Fruit fly (Drosophila melanogaster) whole organism, embryonic: Measurements from ENCODE around the gene CG4230.

Source experiments
- BEAF-32 ChIP-seq: fragments of 200-800 bp; sonication (Bioruptor generic); optimal IDR thresholded peaks from 3 replicates; lab custom pipeline; 2017; ENCODE audit warnings: missing biosample characterization, missing genetic modification characterization, mild to moderate bottlenecking, moderate library complexity, missing genetic modification reagents
- CG10543 ChIP-seq: fragments of 200-800 bp; sonication (Bioruptor generic); optimal IDR thresholded peaks from 3 replicates; lab custom pipeline; 2017; ENCODE audit warnings: missing biosample characterization, mild to moderate bottlenecking, missing genetic modification characterization, moderate library complexity
- CG11456 ChIP-seq: fragments of 200-800 bp; sonication (Bioruptor generic); IDR thresholded peaks from 3 replicates; pipeline ENCODE4 v1.3.6; 2022; ENCODE audit warnings: missing biosample characterization, missing genetic modification characterization
- CG11695 ChIP-seq: fragments of 200-800 bp; sonication (Bioruptor generic); IDR thresholded peaks from 3 replicates; pipeline ENCODE4 v1.3.6; 2022; ENCODE audit warnings: missing biosample characterization, missing genetic modification characterization
- CG1233 ChIP-seq: fragments of 200-800 bp; sonication (Bioruptor generic); optimal IDR thresholded peaks from 4 replicates; lab custom pipeline; 2018; ENCODE audit warnings: missing biosample characterization, mild to moderate bottlenecking, missing genetic modification characterization
- CG13123 ChIP-seq: fragments of 200-800 bp; sonication (Bioruptor generic); optimal IDR thresholded peaks from 2 replicates; lab custom pipeline; 2016; ENCODE audit warnings: missing biosample characterization, missing genetic modification characterization
- CG14667 ChIP-seq: fragments of 200-800 bp; sonication (Bioruptor generic); IDR thresholded peaks from 2 replicates; pipeline ENCODE4 v1.3.6; 2022; ENCODE audit warnings: missing biosample characterization, missing genetic modification characterization
- CG1603 ChIP-seq: fragments of 200-800 bp; sonication (Bioruptor generic); optimal IDR thresholded peaks from 2 replicates; lab custom pipeline; 2019; ENCODE audit warnings: missing biosample characterization, mild to moderate bottlenecking, missing genetic modification characterization, moderate library complexity
- CG17802 ChIP-seq: fragments of 200-800 bp; sonication (Bioruptor generic); optimal IDR thresholded peaks from 2 replicates; lab custom pipeline; 2018; ENCODE audit warnings: missing biosample characterization, mild to moderate bottlenecking, missing genetic modification characterization, moderate library complexity
- CG1792 ChIP-seq: fragments of 200-800 bp; sonication (Bioruptor generic); optimal IDR thresholded peaks from 2 replicates; lab custom pipeline; 2016; ENCODE audit warnings: missing biosample characterization, missing genetic modification characterization
- CG18619 ChIP-seq: fragments of 200-800 bp; sonication (Bioruptor generic); optimal IDR thresholded peaks from 3 replicates; lab custom pipeline; 2017; ENCODE audit warnings: missing biosample characterization, mild to moderate bottlenecking, missing genetic modification characterization
- CG2120 ChIP-seq: fragments of 200-800 bp; sonication (Bioruptor generic); optimal IDR thresholded peaks from 3 replicates; lab custom pipeline; 2016; ENCODE audit warnings: missing biosample characterization, missing genetic modification characterization
- CG2712 ChIP-seq: fragments of 200-800 bp; optimal IDR thresholded peaks from 3 replicates; lab custom pipeline; 2019; ENCODE audit warnings: missing biosample characterization, mild to moderate bottlenecking, missing genetic modification characterization, moderate library complexity
- CG3407 ChIP-seq: fragments of 200-800 bp; sonication (Bioruptor generic); optimal IDR thresholded peaks from 2 replicates; lab custom pipeline; 2018; ENCODE audit warnings: missing biosample characterization, mild to moderate bottlenecking, missing genetic modification characterization
- CG34224 ChIP-seq: fragments of 200-800 bp; sonication (Bioruptor generic); IDR thresholded peaks from 3 replicates; pipeline ENCODE4 v1.3.6; 2022; ENCODE audit warnings: missing biosample characterization, missing genetic modification characterization; ENCODE audit not compliant: partially characterized antibody
- CG5953 ChIP-seq: fragments of 200-800 bp; sonication (Bioruptor generic); IDR thresholded peaks from 2 replicates; pipeline ENCODE4 v1.3.6; 2022; ENCODE audit warnings: missing biosample characterization, missing genetic modification characterization
- CG7271 ChIP-seq: fragments of 200-800 bp; sonication (Bioruptor generic); optimal IDR thresholded peaks from 2 replicates; lab custom pipeline; 2018; ENCODE audit warnings: missing biosample characterization, mild to moderate bottlenecking, missing genetic modification characterization, moderate library complexity
- CG7745 ChIP-seq: fragments of 200-800 bp; sonication (Bioruptor generic); optimal IDR thresholded peaks from 2 replicates; lab custom pipeline; 2018; ENCODE audit warnings: missing biosample characterization, mild to moderate bottlenecking, missing genetic modification characterization, moderate library complexity
- CG8388 ChIP-seq: fragments of 200-800 bp; sonication (Bioruptor generic); optimal IDR thresholded peaks from 2 replicates; lab custom pipeline; 2019; ENCODE audit warnings: missing biosample characterization, mild to moderate bottlenecking, missing genetic modification characterization, moderate library complexity
- CG9437 ChIP-seq: fragments of 200-800 bp; sonication (Bioruptor generic); optimal IDR thresholded peaks from 2 replicates; lab custom pipeline; 2018; ENCODE audit warnings: missing biosample characterization, mild to moderate bottlenecking, missing genetic modification characterization
- CG9609 ChIP-seq: fragments of 200-800 bp; sonication (Bioruptor generic); optimal IDR thresholded peaks from 3 replicates; lab custom pipeline; 2016; ENCODE audit warnings: missing biosample characterization, missing genetic modification characterization
- CG9797 ChIP-seq: fragments of 200-800 bp; sonication (Bioruptor generic); optimal IDR thresholded peaks from 3 replicates; lab custom pipeline; 2018; ENCODE audit warnings: missing biosample characterization, mild to moderate bottlenecking, missing genetic modification characterization
- CG9932 ChIP-seq: fragments of 200-800 bp; sonication (Bioruptor generic); IDR thresholded peaks from 2 replicates; pipeline ENCODE4 v1.3.6; 2022; ENCODE audit warnings: missing biosample characterization, missing genetic modification characterization
- E2f1 ChIP-seq: fragments of 200-800 bp; sonication (Bioruptor generic); IDR thresholded peaks from 2 replicates; pipeline ENCODE4 v1.3.6; 2022; ENCODE audit warnings: missing biosample characterization, missing genetic modification characterization
- Fer2 ChIP-seq: fragments of 200-800 bp; sonication (Bioruptor generic); optimal IDR thresholded peaks from 2 replicates; lab custom pipeline; 2018; ENCODE audit warnings: missing biosample characterization, mild to moderate bottlenecking, missing genetic modification characterization, moderate library complexity
- HHEX ChIP-seq: fragments of 200-800 bp; sonication (Bioruptor generic); optimal IDR thresholded peaks from 3 replicates; lab custom pipeline; 2017; ENCODE audit warnings: missing biosample characterization, mild to moderate bottlenecking, missing genetic modification characterization, missing genetic modification reagents
- HLHmδ ChIP-seq: fragments of 200-800 bp; sonication (Bioruptor generic); optimal IDR thresholded peaks from 2 replicates; lab custom pipeline; 2018; ENCODE audit warnings: missing biosample characterization, mild to moderate bottlenecking, missing genetic modification characterization, moderate library complexity
- HmgZ ChIP-seq: fragments of 200-800 bp; sonication (Bioruptor generic); optimal IDR thresholded peaks from 2 replicates; lab custom pipeline; 2018; ENCODE audit warnings: missing biosample characterization, mild to moderate bottlenecking, missing genetic modification characterization
- MTF-1 ChIP-seq: fragments of 200-800 bp; sonication (Bioruptor generic); optimal IDR thresholded peaks from 2 replicates; lab custom pipeline; 2018; ENCODE audit warnings: missing biosample characterization, mild to moderate bottlenecking, missing genetic modification characterization, borderline replicate concordance
- NC2α ChIP-seq: fragments of 200-800 bp; sonication (Bioruptor generic); optimal IDR thresholded peaks from 2 replicates; lab custom pipeline; 2016; ENCODE audit warnings: missing biosample characterization, missing genetic modification characterization
- Oli ChIP-seq: fragments of 200-800 bp; sonication (Bioruptor generic); optimal IDR thresholded peaks from 2 replicates; lab custom pipeline; 2018; ENCODE audit warnings: missing biosample characterization, mild to moderate bottlenecking, missing genetic modification characterization, moderate library complexity
- Rfx ChIP-seq: fragments of 200-800 bp; sonication (Bioruptor generic); IDR thresholded peaks from 2 replicates; pipeline ENCODE4 v1.3.6; 2022; ENCODE audit warnings: missing biosample characterization, missing genetic modification characterization
- Vsx1 ChIP-seq: fragments of 200-800 bp; sonication (Bioruptor generic); optimal IDR thresholded peaks from 2 replicates; lab custom pipeline; 2017; ENCODE audit warnings: missing biosample characterization, mild to moderate bottlenecking, missing genetic modification characterization, missing genetic modification reagents
- bigmax ChIP-seq: fragments of 200-800 bp; sonication (Bioruptor generic); optimal IDR thresholded peaks from 2 replicates; lab custom pipeline; 2018; ENCODE audit warnings: missing biosample characterization, mild to moderate bottlenecking, missing genetic modification characterization
- cad ChIP-seq: fragments of >200 bp; optimal IDR thresholded peaks from 2 replicates; lab custom pipeline; 2017; ENCODE audit warnings: missing biosample characterization, missing genetic modification characterization
- chif ChIP-seq, 2 experiments: fragments of 200-800 bp; sonication (Bioruptor generic); optimal IDR thresholded peaks; 3 replicates each; lab custom pipeline; 2016; ENCODE audit warnings: missing biosample characterization in 2 of 2, missing genetic modification characterization in 2 of 2
- crc ChIP-seq: fragments of 200-800 bp; sonication (Bioruptor generic); optimal IDR thresholded peaks from 2 replicates; lab custom pipeline; 2016; ENCODE audit warnings: missing biosample characterization, missing genetic modification characterization
- dm ChIP-seq: fragments of 200-800 bp; sonication (Bioruptor generic); optimal IDR thresholded peaks from 3 replicates; lab custom pipeline; 2016; ENCODE audit warnings: missing biosample characterization, missing genetic modification characterization
- nom ChIP-seq: fragments of 200-800 bp; sonication (Bioruptor generic); optimal IDR thresholded peaks from 2 replicates; lab custom pipeline; 2017; ENCODE audit warnings: missing biosample characterization, missing genetic modification characterization, mild to moderate bottlenecking, moderate library complexity, missing genetic modification reagents
- pho ChIP-seq: fragments of 200-800 bp; sonication (Bioruptor generic); optimal IDR thresholded peaks from 2 replicates; lab custom pipeline; 2016; ENCODE audit warnings: missing biosample characterization, missing genetic modification characterization
- pita ChIP-seq: fragments of 200-800 bp; sonication (Bioruptor generic); optimal IDR thresholded peaks from 2 replicates; lab custom pipeline; 2017; ENCODE audit warnings: missing biosample characterization, mild to moderate bottlenecking, missing genetic modification characterization
- ranshi ChIP-seq: fragments of 200-800 bp; sonication (Bioruptor generic); IDR thresholded peaks from 2 replicates; pipeline ENCODE4 v1.3.6; 2022; ENCODE audit warnings: missing biosample characterization, missing genetic modification characterization
- sens-2 ChIP-seq: fragments of 200-800 bp; sonication (Bioruptor generic); IDR thresholded peaks from 2 replicates; pipeline ENCODE4 v1.3.6; 2022; ENCODE audit warnings: missing biosample characterization, missing genetic modification characterization
- sqz ChIP-seq: fragments of 200-800 bp; sonication (Bioruptor generic); optimal IDR thresholded peaks from 3 replicates; lab custom pipeline; 2018; ENCODE audit warnings: missing biosample characterization, mild to moderate bottlenecking, missing genetic modification characterization
- ssp ChIP-seq: fragments of 200-800 bp; sonication (Bioruptor generic); IDR thresholded peaks from 2 replicates; pipeline ENCODE4 v1.3.6; 2022; ENCODE audit warnings: missing biosample characterization, missing genetic modification characterization
- tna ChIP-seq: fragments of 200-800 bp; sonication (Bioruptor generic); IDR thresholded peaks from 2 replicates; pipeline ENCODE4 v1.3.6; 2022; ENCODE audit warnings: missing biosample characterization, missing genetic modification characterization; ENCODE audit not compliant: partially characterized antibody
- trem ChIP-seq: fragments of 200-800 bp; optimal IDR thresholded peaks from 3 replicates; lab custom pipeline; 2019; ENCODE audit warnings: missing biosample characterization, mild to moderate bottlenecking, missing genetic modification characterization, moderate library complexity
- vnd ChIP-seq: fragments of 200-800 bp; sonication (Bioruptor generic); IDR thresholded peaks from 3 replicates; pipeline ENCODE4 v1.3.6; 2022; ENCODE audit warnings: missing biosample characterization, missing genetic modification characterization; ENCODE audit not compliant: partially characterized antibody
- wek ChIP-seq: fragments of 200-800 bp; sonication (Bioruptor generic); optimal IDR thresholded peaks from 3 replicates; lab custom pipeline; 2018; ENCODE audit warnings: missing biosample characterization, mild to moderate bottlenecking, missing genetic modification characterization, moderate library complexity
- zen ChIP-seq: fragments of 200-800 bp; sonication (Bioruptor generic); optimal IDR thresholded peaks from 3 replicates; lab custom pipeline; 2018; ENCODE audit warnings: missing biosample characterization, mild to moderate bottlenecking, missing genetic modification characterization, moderate library complexity

Gene CG4230

dm6 chr2L:5084586-5085257 lies 11.3 kb upstream of the CG4230 start (continued):
- TF ChIP-seq chif (GFP tag; optimal IDR thresholded peaks at IDR 0.05; lab: Kevin White, UChicago) (no peak), wek (GFP tag; lab: Kevin White, UChicago) (no peak), crc (no peak), CG1603 (tag; lab: Kevin White, UChicago) (no peak), CG1233 (GFP tag; lab: Kevin White, UChicago) (no peak), CG9609 (GFP tag; lab: Kevin White, UChicago) (no peak), CG2120 (GFP tag; lab: Kevin White, UChicago) (peak; percentile 44), HHEX (GFP tag; lab: Kevin White, UChicago) (no peak), CG34224 (GFP tag; lab: Robert Waterston, UW) (no peak), CG9797 (GFP tag; lab: Kevin White, UChicago) (no peak), zen (tag; lab: Kevin White, UChicago) (no peak), vnd (GFP tag; lab: Robert Waterston, UW) (no peak), tna (GFP tag; lab: Robert Waterston, UW) (no peak), CG9932 (GFP tag; lab: Robert Waterston, UW) (peak; percentile 48; the same call in 1 of the 2 replicates), ranshi (GFP tag; lab: Robert Waterston, UW) (no peak), CG1792 (no peak), CG7745 (tag; lab: Kevin White, UChicago) (no peak), CG11695 (GFP tag; lab: Robert Waterston, UW) (no peak), nom (GFP tag; lab: Kevin White, UChicago) (no peak), CG10543 (GFP tag; lab: Kevin White, UChicago) (no peak), sens-2 (GFP tag; lab: Robert Waterston, UW) (no peak), ssp (GFP tag; lab: Robert Waterston, UW) (no peak), trem (tag; lab: Kevin White, UChicago) (no peak), pho (GFP tag; lab: Kevin White, UChicago) (no peak), cad (GFP tag; lab: Kevin White, UChicago) (no peak), BEAF-32 (no peak), CG17802 (tag; lab: Kevin White, UChicago) (no peak), sqz (GFP tag; lab: Kevin White, UChicago) (no peak), bigmax (no peak), HLHmδ (no peak), Oli (no peak), Fer2 (no peak), CG13123 (GFP tag; lab: Kevin White, UChicago) (no peak), NC2α (GFP tag; lab: Kevin White, UChicago) (no peak), CG18619 (GFP tag; lab: Kevin White, UChicago) (peak; percentile 6), CG9437 (GFP tag; lab: Kevin White, UChicago) (no peak), E2f1 (GFP tag; lab: Robert Waterston, UW) (no peak), Rfx (GFP tag; lab: Robert Waterston, UW) (0 out of 2 replicates have a peak, but pooled peaks have one; percentile 34), CG2712 (tag; lab: Kevin White, UChicago) (no peak), CG5953 (GFP tag; lab: Robert Waterston, UW) (no peak), HmgZ (no peak), CG7271 (tag; lab: Kevin White, UChicago) (no peak), CG8388 (peak; percentile 11), CG11456 (no peak), CG14667 (no peak), Vsx1 (peak; percentile 58), pita (GFP tag; lab: Kevin White, UChicago) (no peak), CG3407 (no peak), MTF-1 (no peak), dm (no peak)
